Worm (Caenorhabditis elegans) whole organism, L2 larva: ENCODE results near the gene C16A3.2.
A peak's percentile ranks its signal among the peaks of the same experiment; 100 is the strongest.

Source experiments
- C34F6.9 ChIP-seq: fragments of 150-350 bp; optimal IDR thresholded peaks from 2 replicates; lab custom pipeline; 2014; ENCODE audit warnings: missing biosample characterization, missing genetic modification characterization
- F13H6.1 ChIP-seq: sonication (generic microtip); optimal IDR thresholded peaks from 2 replicates; lab custom pipeline; 2016; ENCODE audit warnings: missing genetic modification characterization, missing compliant biosample characterization
- Y55F3AM.14 ChIP-seq: fragments of 200-800 bp; sonication (Bioruptor generic); optimal IDR thresholded peaks from 2 replicates; lab custom pipeline; 2018; ENCODE audit warnings: mild to moderate bottlenecking, missing genetic modification characterization, missing compliant biosample characterization
- ZK546.5 ChIP-seq: sonication (generic microtip); optimal IDR thresholded peaks from 2 replicates; lab custom pipeline; 2017; ENCODE audit warnings: missing biosample characterization, missing genetic modification characterization
- aly-2 ChIP-seq: fragments of 150-350 bp; optimal IDR thresholded peaks from 2 replicates; lab custom pipeline; 2014; ENCODE audit warnings: missing biosample characterization, missing genetic modification characterization
- ama-1 ChIP-seq: fragments of 150-350 bp; optimal IDR thresholded peaks from 2 replicates; lab custom pipeline; 2018; ENCODE audit warnings: inconsistent platforms
- ceh-16 ChIP-seq: fragments of 150-350 bp; optimal IDR thresholded peaks from 2 replicates; lab custom pipeline; 2014; ENCODE audit warnings: missing biosample characterization, missing genetic modification characterization
- crh-2 ChIP-seq: sonication (generic microtip); optimal IDR thresholded peaks from 2 replicates; lab custom pipeline; 2017; ENCODE audit warnings: missing biosample characterization, missing genetic modification characterization
- dmd-4 ChIP-seq: sonication (generic microtip); optimal IDR thresholded peaks from 2 replicates; lab custom pipeline; 2017; ENCODE audit warnings: missing biosample characterization, missing genetic modification characterization
- elt-3 ChIP-seq: sonication (generic microtip); optimal IDR thresholded peaks from 2 replicates; lab custom pipeline; 2017; ENCODE audit warnings: missing biosample characterization, missing genetic modification characterization
- lin-11 ChIP-seq: fragments of 150-350 bp; sonication (generic microtip); optimal IDR thresholded peaks from 2 replicates; lab custom pipeline; 2014; ENCODE audit warnings: missing biosample characterization, missing genetic modification characterization, inconsistent platforms, mixed read lengths
- lin-13 ChIP-seq: fragments of 150-350 bp; optimal IDR thresholded peaks from 2 replicates; lab custom pipeline; 2014; ENCODE audit warnings: missing biosample characterization, missing genetic modification reagents, missing genetic modification characterization
- lsy-2 ChIP-seq, 2 experiments: fragments of 150-350 bp in 1 of 2; sonication (generic microtip) in 1 of 2; optimal IDR thresholded peaks; 2 replicates each; lab custom pipeline; 2014 to 2017; ENCODE audit warnings: missing biosample characterization in 2 of 2, missing genetic modification characterization in 2 of 2
- mdl-1 ChIP-seq, 2 experiments: fragments of 150-350 bp in 1 of 2; sonication (generic microtip) in 1 of 2; optimal IDR thresholded peaks; 2 replicates each; lab custom pipeline; 2017; ENCODE audit warnings: missing biosample characterization in 2 of 2, missing genetic modification characterization in 2 of 2
- nhr-11 ChIP-seq: fragments of 150-350 bp; optimal IDR thresholded peaks from 2 replicates; lab custom pipeline; 2014; ENCODE audit warnings: missing biosample characterization, missing genetic modification characterization
- nhr-129 ChIP-seq: fragments of 150-350 bp; optimal IDR thresholded peaks from 2 replicates; lab custom pipeline; 2014; ENCODE audit warnings: missing biosample characterization, missing genetic modification characterization
- nhr-237 ChIP-seq: fragments of 150-350 bp; optimal IDR thresholded peaks from 2 replicates; lab custom pipeline; 2014; ENCODE audit warnings: missing biosample characterization, missing genetic modification characterization
- nhr-25 ChIP-seq: fragments of 150-350 bp; sonication (generic microtip); optimal IDR thresholded peaks from 3 replicates; lab custom pipeline; 2014; ENCODE audit warnings: missing biosample characterization, missing genetic modification characterization
- nhr-6 ChIP-seq: fragments of 150-350 bp; optimal IDR thresholded peaks from 2 replicates; lab custom pipeline; 2014; ENCODE audit warnings: missing biosample characterization, missing genetic modification characterization
- sem-4 ChIP-seq: fragments of 150-350 bp; optimal IDR thresholded peaks from 2 replicates; lab custom pipeline; 2014; ENCODE audit warnings: missing biosample characterization, missing genetic modification reagents, missing genetic modification characterization
- sma-9 ChIP-seq, 2 experiments: fragments of 150-350 bp in 1 of 2; sonication (generic microtip) in 1 of 2; optimal IDR thresholded peaks; 2 replicates each; lab custom pipeline; 2014 to 2016; ENCODE audit warnings: missing genetic modification characterization in 2 of 2, mild to moderate bottlenecking in 1 of 2, missing biosample characterization in 1 of 2, missing compliant biosample characterization in 1 of 2, missing genetic modification reagents in 1 of 2, moderate library complexity in 1 of 2
- snpc-4 ChIP-seq: fragments of 150-350 bp; optimal IDR thresholded peaks from 2 replicates; lab custom pipeline; 2014; ENCODE audit warnings: missing biosample characterization, missing genetic modification characterization
- unc-39 ChIP-seq: fragments of 150-350 bp; optimal IDR thresholded peaks from 2 replicates; lab custom pipeline; 2014; ENCODE audit warnings: missing biosample characterization, missing genetic modification characterization
- unc-55 ChIP-seq: fragments of 150-350 bp; sonication (generic microtip); optimal IDR thresholded peaks from 3 replicates; lab custom pipeline; 2014; ENCODE audit warnings: missing biosample characterization, missing genetic modification reagents, missing genetic modification characterization
- unc-62 ChIP-seq: fragments of 150-350 bp; optimal IDR thresholded peaks from 2 replicates; lab custom pipeline; 2014; ENCODE audit warnings: missing biosample characterization, missing genetic modification reagents, missing genetic modification characterization
- zag-1 ChIP-seq: fragments of 150-350 bp; optimal IDR thresholded peaks from 2 replicates; lab custom pipeline; 2014; ENCODE audit warnings: missing biosample characterization, missing genetic modification characterization
- ztf-4 ChIP-seq: fragments of 150-350 bp; optimal IDR thresholded peaks from 2 replicates; lab custom pipeline; 2014; ENCODE audit warnings: missing biosample characterization, missing genetic modification characterization

C16A3.2 gene

ce11 chrIII:6344737-6345136 is 44.9 kb upstream of the C16A3.2 start (continued):
- TF ChIP-seq dmd-4 (tag; lab: Kevin White, UChicago), result no peak

- TF ChIP-seq C34F6.9 (tag; lab: Kevin White, UChicago) (peak; percentile 1), zag-1 (tag; lab: Kevin White, UChicago) (no peak)
These were observed 43.6 kb upstream of the C16A3.2 start, which contains the start of the genes trmt-10C.2 and C56G2.22 for ce11 chrIII:6345968-6346498. Gene trmt-10C.2 (plus strand): TSS chrIII:6346281. Gene C56G2.22 (plus strand): TSS chrIII:6346448.

ce11 chrIII:6348578-6348977 is 41.1 kb upstream of the C16A3.2 start:
- TF ChIP-seq zag-1 (tag; lab: Kevin White, UChicago) (peak; percentile 35), unc-55 (GFP tag; lab: Kevin White, UChicago) (peak; percentile 6), nhr-129 (tag; lab: Kevin White, UChicago) (peak; percentile 43), sma-9 (GFP tag; optimal IDR thresholded peaks at IDR 0.05; lab: Kevin White, UChicago) (peak; percentile 44), sma-9 (tag; optimal IDR thresholded peaks at IDR 0.05; lab: Kevin White, UChicago) (no peak), lsy-2 (tag; optimal IDR thresholded peaks at IDR 0.05; lab: Kevin White, UChicago) (peak; percentile 12 to 64), mdl-1 (tag; optimal IDR thresholded peaks at IDR 0.05; lab: Kevin White, UChicago) (peak in 1 of 2 experiments; percentile 75), F13H6.1 (tag; lab: Kevin White, UChicago) (peak; percentile 57), sem-4 (tag; lab: Kevin White, UChicago) (peak; percentile 55), unc-39 (tag; lab: Kevin White, UChicago) (no peak), crh-2 (tag; lab: Kevin White, UChicago) (peak; percentile 60), aly-2 (tag; lab: Kevin White, UChicago) (no peak), C34F6.9 (tag; lab: Kevin White, UChicago) (peak; percentile 53), ztf-4 (tag; lab: Kevin White, UChicago) (no peak)

ce11 chrIII:6350424-6350823 is 39.2 kb upstream of the C16A3.2 start:
- no peak for TF ChIP-seq unc-39 (tag; lab: Kevin White, UChicago)
- TF ChIP-seq sma-9 (GFP tag; optimal IDR thresholded peaks at IDR 0.05; lab: Kevin White, UChicago), result peak; percentile 47
- no peak for TF ChIP-seq sma-9 (tag; optimal IDR thresholded peaks at IDR 0.05; lab: Kevin White, UChicago)
- TF ChIP-seq nhr-129 (tag; lab: Kevin White, UChicago), result no peak
- no peak for TF ChIP-seq snpc-4 (tag; lab: Kevin White, UChicago)
- no peak for TF ChIP-seq sem-4 (tag; lab: Kevin White, UChicago)
- no peak for TF ChIP-seq ama-1 (lab: Kevin White, UChicago)
- TF ChIP-seq ZK546.5 (tag; lab: Kevin White, UChicago), result no peak
- TF ChIP-seq nhr-11 (tag; lab: Kevin White, UChicago), result no peak
- TF ChIP-seq lsy-2 (tag; optimal IDR thresholded peaks at IDR 0.05; lab: Kevin White, UChicago), result peak in 1 of 2 experiments; percentile 18

- peak; percentile 58 for TF ChIP-seq zag-1 (tag; lab: Kevin White, UChicago)
- TF ChIP-seq unc-55 (GFP tag; lab: Kevin White, UChicago), result peak; percentile 12
- no peak for TF ChIP-seq nhr-11 (tag; lab: Kevin White, UChicago)
- peak; percentile 24 for TF ChIP-seq nhr-129 (tag; lab: Kevin White, UChicago)
These were observed 38.2 kb upstream of the C16A3.2 start for ce11 chrIII:6351438-6351837.

- TF ChIP-seq sma-9 (GFP tag; optimal IDR thresholded peaks at IDR 0.05; lab: Kevin White, UChicago) (peak; percentile 52), sma-9 (tag; optimal IDR thresholded peaks at IDR 0.05; lab: Kevin White, UChicago) (no peak), elt-3 (no peak), ZK546.5 (tag; lab: Kevin White, UChicago) (no peak), crh-2 (tag; lab: Kevin White, UChicago) (peak; percentile 33), lin-13 (GFP tag; lab: Kevin White, UChicago) (no peak), unc-39 (tag; lab: Kevin White, UChicago) (no peak), C34F6.9 (tag; lab: Kevin White, UChicago) (peak; percentile 66), ceh-16 (no peak), zag-1 (tag; lab: Kevin White, UChicago) (peak; percentile 65), ama-1 (lab: Kevin White, UChicago) (peak; percentile 27), sem-4 (tag; lab: Kevin White, UChicago) (peak; percentile 42), nhr-6 (tag; lab: Kevin White, UChicago) (peak; percentile 18), unc-62 (GFP tag; lab: Kevin White, UChicago) (no peak), lsy-2 (tag; optimal IDR thresholded peaks at IDR 0.05; lab: Kevin White, UChicago) (peak in 1 of 2 experiments; percentile 43), Y55F3AM.14 (GFP tag; lab: Kevin White, UChicago) (no peak), F13H6.1 (tag; lab: Kevin White, UChicago) (peak; percentile 47), lin-11 (tag; lab: Kevin White, UChicago) (no peak), nhr-129 (tag; lab: Kevin White, UChicago) (peak; percentile 30), nhr-237 (no peak), nhr-25 (tag; lab: Kevin White, UChicago) (no peak), unc-55 (GFP tag; lab: Kevin White, UChicago) (peak; percentile 34)
These were observed 37.2 kb upstream of the C16A3.2 start for ce11 chrIII:6352459-6352858.
